Fruit fly (Drosophila melanogaster) whole organism, embryonic: Measurements from ENCODE around the gene Pstk.

Source experiments
- Awh ChIP-seq: fragments of 200-800 bp; sonication (Bioruptor generic); IDR thresholded peaks from 2 replicates; pipeline ENCODE4, ENCODE4 v1.3.6; 2022; ENCODE audit warnings: missing biosample characterization, missing genetic modification characterization
- CG11398 ChIP-seq: fragments of 200-800 bp; sonication (Bioruptor generic); optimal IDR thresholded peaks from 2 replicates; lab custom pipeline; 2016; ENCODE audit warnings: missing biosample characterization, missing genetic modification characterization
- CG11696 ChIP-seq: fragments of 200-800 bp; sonication (Bioruptor generic); IDR thresholded peaks from 2 replicates; pipeline ENCODE4 v1.3.6; 2022; ENCODE audit warnings: missing biosample characterization, missing genetic modification characterization
- CG13894 ChIP-seq: fragments of 200-800 bp; sonication (Bioruptor generic); optimal IDR thresholded peaks from 3 replicates; lab custom pipeline; 2018; ENCODE audit warnings: missing biosample characterization, mild to moderate bottlenecking, missing genetic modification characterization, moderate library complexity
- CG18262 ChIP-seq: fragments of 200-800 bp; optimal IDR thresholded peaks from 3 replicates; lab custom pipeline; 2019; ENCODE audit warnings: missing biosample characterization, mild to moderate bottlenecking, missing genetic modification characterization, moderate library complexity
- CG1832 ChIP-seq: fragments of 200-800 bp; sonication (Bioruptor generic); optimal IDR thresholded peaks from 2 replicates; lab custom pipeline; 2017; ENCODE audit warnings: missing biosample characterization, mild to moderate bottlenecking, missing genetic modification characterization, inconsistent platforms
- CG3065 ChIP-seq: fragments of 200-800 bp; sonication (Bioruptor generic); optimal IDR thresholded peaks from 2 replicates; lab custom pipeline; 2016; ENCODE audit warnings: missing biosample characterization, missing genetic modification characterization
- CG6683 ChIP-seq: fragments of 200-800 bp; sonication (Bioruptor generic); optimal IDR thresholded peaks from 2 replicates; lab custom pipeline; 2017; ENCODE audit warnings: missing biosample characterization, mild to moderate bottlenecking, missing genetic modification characterization, missing genetic modification reagents
- CG6813 ChIP-seq: fragments of 200-800 bp; sonication (Bioruptor generic); optimal IDR thresholded peaks from 2 replicates; lab custom pipeline; 2017; ENCODE audit warnings: missing biosample characterization, missing genetic modification characterization, mild to moderate bottlenecking, moderate library complexity, missing genetic modification reagents
- CG6854 ChIP-seq: fragments of 200-800 bp; sonication (Bioruptor generic); optimal IDR thresholded peaks from 3 replicates; lab custom pipeline; 2017; ENCODE audit warnings: missing biosample characterization, mild to moderate bottlenecking, missing genetic modification characterization
- CG8290 ChIP-seq, 3 experiments: fragments of 200-800 bp; sonication (Bioruptor generic); optimal IDR thresholded peaks; 2 replicates each; lab custom pipeline; 2016 to 2019; ENCODE audit warnings: missing biosample characterization in 3 of 3, missing genetic modification characterization in 3 of 3, mild to moderate bottlenecking in 2 of 3, moderate library complexity in 1 of 3
- CG9437 ChIP-seq: fragments of 200-800 bp; sonication (Bioruptor generic); optimal IDR thresholded peaks from 2 replicates; lab custom pipeline; 2018; ENCODE audit warnings: missing biosample characterization, mild to moderate bottlenecking, missing genetic modification characterization
- CG9727 ChIP-seq: fragments of 200-800 bp; sonication (Bioruptor generic); optimal IDR thresholded peaks from 3 replicates; lab custom pipeline; 2017; ENCODE audit warnings: missing biosample characterization, mild to moderate bottlenecking, missing genetic modification characterization
- CG9817 ChIP-seq: fragments of 200-800 bp; sonication (Bioruptor generic); optimal IDR thresholded peaks from 2 replicates; lab custom pipeline; 2018; ENCODE audit warnings: missing biosample characterization, mild to moderate bottlenecking, missing genetic modification characterization, moderate library complexity
- Camta ChIP-seq: fragments of 200-800 bp; sonication (Bioruptor generic); optimal IDR thresholded peaks from 2 replicates; lab custom pipeline; 2016; ENCODE audit warnings: missing biosample characterization, missing genetic modification characterization
- D19B ChIP-seq: fragments of 200-800 bp; sonication (Bioruptor generic); optimal IDR thresholded peaks from 2 replicates; lab custom pipeline; 2017; ENCODE audit warnings: missing biosample characterization, mild to moderate bottlenecking, missing genetic modification characterization
- Dll ChIP-seq: fragments of 200-800 bp; sonication (Bioruptor generic); IDR thresholded peaks from 4 replicates; pipeline ENCODE4 v1.3.6; 2022; ENCODE audit warnings: missing biosample characterization, missing genetic modification characterization; ENCODE audit not compliant: partially characterized antibody
- Dp ChIP-seq: fragments of 200-800 bp; sonication (Bioruptor generic); optimal IDR thresholded peaks from 2 replicates; lab custom pipeline; 2018; ENCODE audit warnings: missing biosample characterization, mild to moderate bottlenecking, missing genetic modification characterization, moderate library complexity
- Dref ChIP-seq: fragments of 200-800 bp; sonication (Bioruptor generic); IDR thresholded peaks from 2 replicates; pipeline ENCODE4 v1.3.6; 2022; ENCODE audit warnings: missing biosample characterization, missing genetic modification characterization
- Mad ChIP-seq: fragments of 200-800 bp; sonication (Bioruptor generic); optimal IDR thresholded peaks from 2 replicates; lab custom pipeline; 2016; ENCODE audit warnings: missing biosample characterization, missing genetic modification characterization
- Pdp1 ChIP-seq, 2 experiments: fragments of 200-800 bp; sonication (Bioruptor generic); optimal IDR thresholded peaks; 3 replicates each; lab custom pipeline; 2016; ENCODE audit warnings: missing biosample characterization in 2 of 2, missing genetic modification characterization in 2 of 2, mild to moderate bottlenecking in 1 of 2, moderate library complexity in 1 of 2
- Rfx ChIP-seq: fragments of 200-800 bp; sonication (Bioruptor generic); IDR thresholded peaks from 2 replicates; pipeline ENCODE4 v1.3.6; 2022; ENCODE audit warnings: missing biosample characterization, missing genetic modification characterization
- Usf ChIP-seq: fragments of 200-800 bp; sonication (Bioruptor generic); optimal IDR thresholded peaks from 2 replicates; lab custom pipeline; 2017; ENCODE audit warnings: missing genotype, missing biosample characterization, missing genetic modification characterization
- Xrp1 ChIP-seq: fragments of 200-800 bp; sonication (Bioruptor generic); IDR thresholded peaks from 2 replicates; pipeline ENCODE4 v1.3.6; 2022; ENCODE audit warnings: missing biosample characterization, missing genetic modification characterization
- al ChIP-seq: fragments of 200-800 bp; sonication (Bioruptor generic); IDR thresholded peaks from 2 replicates; pipeline ENCODE4 v1.3.6; 2022; ENCODE audit warnings: missing biosample characterization, missing genetic modification characterization
- aop ChIP-seq: fragments of 200-800 bp; sonication (Bioruptor generic); IDR thresholded peaks from 2 replicates; pipeline ENCODE4 v1.3.6; 2022; ENCODE audit warnings: missing biosample characterization, missing genetic modification characterization
- bigmax ChIP-seq: fragments of 200-800 bp; sonication (Bioruptor generic); optimal IDR thresholded peaks from 2 replicates; lab custom pipeline; 2018; ENCODE audit warnings: missing biosample characterization, mild to moderate bottlenecking, missing genetic modification characterization
- cato ChIP-seq: fragments of 200-800 bp; sonication (Bioruptor generic); optimal IDR thresholded peaks from 2 replicates; lab custom pipeline; 2016; ENCODE audit warnings: missing biosample characterization, missing genetic modification characterization, borderline replicate concordance
- dimm ChIP-seq: fragments of 200-800 bp; sonication (Bioruptor generic); IDR thresholded peaks from 2 replicates; pipeline ENCODE4 v1.3.6; 2022; ENCODE audit warnings: missing biosample characterization, missing genetic modification characterization
- esg ChIP-seq: fragments of 200-800 bp; sonication (Bioruptor generic); conservative IDR thresholded peaks from 2 replicates; pipeline ENCODE4 v1.3.6; 2022; ENCODE audit warnings: missing biosample characterization, missing genetic modification characterization
- exex ChIP-seq: fragments of 200-800 bp; sonication (Bioruptor generic); optimal IDR thresholded peaks from 4 replicates; lab custom pipeline; 2018; ENCODE audit warnings: missing biosample characterization, mild to moderate bottlenecking, missing genetic modification characterization, moderate library complexity
- ftz-f1 ChIP-seq: fragments of 200-800 bp; sonication (Bioruptor generic); optimal IDR thresholded peaks from 2 replicates; lab custom pipeline; 2016; ENCODE audit warnings: missing biosample characterization, missing genetic modification characterization
- gt ChIP-seq: fragments of 200-800 bp; sonication (Bioruptor generic); IDR thresholded peaks from 2 replicates; pipeline ENCODE4 v1.3.6; 2022; ENCODE audit warnings: missing biosample characterization, missing genetic modification characterization
- kah ChIP-seq: fragments of 200-800 bp; sonication (Bioruptor generic); optimal IDR thresholded peaks from 2 replicates; lab custom pipeline; 2018; ENCODE audit warnings: missing biosample characterization, mild to moderate bottlenecking, missing genetic modification characterization
- lbe ChIP-seq: fragments of 200-800 bp; sonication (Bioruptor generic); optimal IDR thresholded peaks from 2 replicates; lab custom pipeline; 2016; ENCODE audit warnings: missing biosample characterization, mild to moderate bottlenecking, missing genetic modification characterization
- lilli ChIP-seq: fragments of 200-800 bp; sonication (Bioruptor generic); optimal IDR thresholded peaks from 3 replicates; lab custom pipeline; 2016; ENCODE audit warnings: missing biosample characterization, missing genetic modification characterization
- lola ChIP-seq, 3 experiments: fragments of >200 bp in 2 of 3; fragments of 200-800 bp in 1 of 3; sonication (Bioruptor generic) in 1 of 3; optimal IDR thresholded peaks; 2 replicates each; lab custom pipeline; 2017 to 2019; ENCODE audit warnings: missing biosample characterization in 3 of 3, missing genetic modification characterization in 3 of 3, mild to moderate bottlenecking in 1 of 3, moderate library complexity in 1 of 3
- nau ChIP-seq: fragments of 200-800 bp; sonication (Bioruptor generic); optimal IDR thresholded peaks from 3 replicates; lab custom pipeline; 2017; ENCODE audit warnings: missing biosample characterization, mild to moderate bottlenecking, missing genetic modification characterization, missing genetic modification reagents
- odd ChIP-seq: fragments of 200-800 bp; sonication (Bioruptor generic); optimal IDR thresholded peaks from 2 replicates; lab custom pipeline; 2017; ENCODE audit warnings: missing biosample characterization, mild to moderate bottlenecking, missing genetic modification characterization
- onecut ChIP-seq: fragments of 200-800 bp; sonication (Bioruptor generic); IDR thresholded peaks from 2 replicates; pipeline ENCODE4 v1.3.6; 2022; ENCODE audit warnings: missing biosample characterization, missing genetic modification characterization
- otp ChIP-seq: fragments of 200-800 bp; sonication (Bioruptor generic); IDR thresholded peaks from 3 replicates; pipeline ENCODE4, ENCODE4 v1.3.6; 2022; ENCODE audit warnings: missing biosample characterization, missing genetic modification characterization
- pzg ChIP-seq: fragments of 200-800 bp; sonication (Bioruptor generic); optimal IDR thresholded peaks from 3 replicates; lab custom pipeline; 2018; ENCODE audit warnings: missing biosample characterization, mild to moderate bottlenecking, missing genetic modification characterization, moderate library complexity
- row ChIP-seq: fragments of 200-800 bp; sonication (Bioruptor generic); IDR thresholded peaks from 3 replicates; pipeline ENCODE4 v1.3.6; 2022; ENCODE audit warnings: missing biosample characterization, missing genetic modification characterization
- sd ChIP-seq: fragments of 200-800 bp; sonication (Bioruptor generic); optimal IDR thresholded peaks from 3 replicates; lab custom pipeline; 2018; ENCODE audit warnings: missing biosample characterization, mild to moderate bottlenecking, missing genetic modification characterization, moderate library complexity
- sisA ChIP-seq: fragments of 200-800 bp; sonication (Bioruptor generic); IDR thresholded peaks from 2 replicates; pipeline ENCODE4 v1.3.6; 2022; ENCODE audit warnings: missing biosample characterization, missing genetic modification characterization
- so ChIP-seq: fragments of 200-800 bp; sonication (Bioruptor generic); IDR thresholded peaks from 3 replicates; pipeline ENCODE4 v1.3.6; 2022; ENCODE audit warnings: missing biosample characterization, missing genetic modification characterization
- tna ChIP-seq: fragments of 200-800 bp; sonication (Bioruptor generic); IDR thresholded peaks from 2 replicates; pipeline ENCODE4 v1.3.6; 2022; ENCODE audit warnings: missing biosample characterization, missing genetic modification characterization; ENCODE audit not compliant: partially characterized antibody
- trh ChIP-seq: fragments of 200-800 bp; sonication (Bioruptor generic); optimal IDR thresholded peaks from 2 replicates; lab custom pipeline; 2016; ENCODE audit warnings: missing biosample characterization, missing genetic modification characterization
- ttk ChIP-seq: fragments of 200-800 bp; sonication (Bioruptor generic); IDR thresholded peaks from 2 replicates; pipeline ENCODE4 v2.1.2; 2022; ENCODE audit warnings: missing biosample characterization, missing genetic modification characterization
- vfl ChIP-seq: fragments of 200-800 bp; sonication (Bioruptor generic); optimal IDR thresholded peaks from 2 replicates; lab custom pipeline; 2016; ENCODE audit warnings: missing biosample characterization, missing genetic modification characterization

The Pstk gene

dm6 chrX:19608042-19608609 is 10.2 kb downstream of the Pstk start (continued):
- TF ChIP-seq CG3065 (GFP tag; lab: Kevin White, UChicago), result no peak
- no peak for TF ChIP-seq cato (GFP tag; lab: Kevin White, UChicago)
- no peak for TF ChIP-seq CG9437 (GFP tag; lab: Kevin White, UChicago)
- TF ChIP-seq otp (GFP tag; lab: Robert Waterston, UW), result no peak
- TF ChIP-seq CG6854 (GFP tag; lab: Kevin White, UChicago), result peak; percentile 16
- no peak for TF ChIP-seq al
- no peak for TF ChIP-seq CG11696 (GFP tag; lab: Robert Waterston, UW)
- TF ChIP-seq sisA, result no peak
- no peak for TF ChIP-seq ttk (GFP tag; lab: Robert Waterston, UW)
- no peak for TF ChIP-seq CG9727
- no peak for TF ChIP-seq CG18262 (tag; lab: Kevin White, UChicago)
- TF ChIP-seq Awh (GFP tag; lab: Robert Waterston, UW), result peak; percentile 72
- TF ChIP-seq kah, result no peak
- TF ChIP-seq Dp (GFP tag; lab: Kevin White, UChicago), result no peak
- TF ChIP-seq lilli (GFP tag; lab: Kevin White, UChicago), result no peak
- peak; percentile 17; the same call in 1 of the 2 replicates for TF ChIP-seq Xrp1 (GFP tag; lab: Robert Waterston, UW)
- TF ChIP-seq pzg (GFP tag; lab: Kevin White, UChicago), result no peak
- no peak for TF ChIP-seq gt (GFP tag; lab: Robert Waterston, UW)
- TF ChIP-seq Usf (GFP tag; lab: Kevin White, UChicago), result no peak
- no peak for TF ChIP-seq odd (GFP tag; lab: Kevin White, UChicago)
- peak; percentile 31 for TF ChIP-seq nau (GFP tag; lab: Kevin White, UChicago)
- 0 out of 2 replicates have a peak, but pooled peaks have one; percentile 3 for TF ChIP-seq Rfx (GFP tag; lab: Robert Waterston, UW)
- no peak for TF ChIP-seq esg (GFP tag; lab: Robert Waterston, UW)
- TF ChIP-seq sd (tag; lab: Kevin White, UChicago), result peak; percentile 78
- peak; percentile 83 for TF ChIP-seq ftz-f1
- no peak for TF ChIP-seq CG9817
- no peak for TF ChIP-seq row (GFP tag; lab: Robert Waterston, UW)
- TF ChIP-seq bigmax, result no peak
- TF ChIP-seq CG1832 (GFP tag; lab: Kevin White, UChicago), result no peak
- no peak for TF ChIP-seq D19B (GFP tag; lab: Kevin White, UChicago)
- peak; percentile 58 for TF ChIP-seq Dref (GFP tag; lab: Robert Waterston, UW)
- peak; percentile 20; the same call in 1 of the 2 replicates for TF ChIP-seq onecut (GFP tag; lab: Robert Waterston, UW)
- TF ChIP-seq trh (GFP tag; lab: Kevin White, UChicago), result no peak
- peak; percentile 80; the same call in 2 of the 3 replicates for TF ChIP-seq so (GFP tag; lab: Robert Waterston, UW)
- TF ChIP-seq lola (GFP tag; optimal IDR thresholded peaks at IDR 0.05; lab: Kevin White, UChicago), result no peak
- no peak for TF ChIP-seq lbe (GFP tag; lab: Kevin White, UChicago)
- TF ChIP-seq tna, result no peak
- no peak for TF ChIP-seq CG11398
- TF ChIP-seq vfl (GFP tag; lab: Kevin White, UChicago), result no peak
- TF ChIP-seq CG8290 (GFP tag; optimal IDR thresholded peaks at IDR 0.05; lab: Kevin White, UChicago), result no peak
- peak in 1 of 2 experiments; percentile 19 for TF ChIP-seq CG8290 (tag; optimal IDR thresholded peaks at IDR 0.05; lab: Kevin White, UChicago)
- TF ChIP-seq dimm (GFP tag; lab: Robert Waterston, UW), result no peak
- TF ChIP-seq aop (GFP tag; lab: Robert Waterston, UW), result no peak
- no peak for TF ChIP-seq CG6683 (GFP tag; lab: Kevin White, UChicago)
- TF ChIP-seq CG6813 (GFP tag; lab: Kevin White, UChicago), result peak; percentile 50
- TF ChIP-seq Camta (GFP tag; lab: Kevin White, UChicago), result no peak
- peak; percentile 57; the same call in 3 of the 4 replicates for TF ChIP-seq Dll (GFP tag; lab: Robert Waterston, UW)
- peak in 1 of 2 experiments; percentile 43 for TF ChIP-seq Pdp1 (GFP tag; optimal IDR thresholded peaks at IDR 0.05; lab: Kevin White, UChicago)
- TF ChIP-seq exex (tag; lab: Kevin White, UChicago), result peak; percentile 62
- no peak for TF ChIP-seq Mad (GFP tag; lab: Kevin White, UChicago)
- peak; percentile 29 for TF ChIP-seq CG13894 (tag; lab: Kevin White, UChicago)
